Fruit fly (Drosophila melanogaster): ENCODE results near the gene Sox21b.
A peak's percentile ranks its signal among the peaks of the same experiment; 100 is the strongest.

DNA sequence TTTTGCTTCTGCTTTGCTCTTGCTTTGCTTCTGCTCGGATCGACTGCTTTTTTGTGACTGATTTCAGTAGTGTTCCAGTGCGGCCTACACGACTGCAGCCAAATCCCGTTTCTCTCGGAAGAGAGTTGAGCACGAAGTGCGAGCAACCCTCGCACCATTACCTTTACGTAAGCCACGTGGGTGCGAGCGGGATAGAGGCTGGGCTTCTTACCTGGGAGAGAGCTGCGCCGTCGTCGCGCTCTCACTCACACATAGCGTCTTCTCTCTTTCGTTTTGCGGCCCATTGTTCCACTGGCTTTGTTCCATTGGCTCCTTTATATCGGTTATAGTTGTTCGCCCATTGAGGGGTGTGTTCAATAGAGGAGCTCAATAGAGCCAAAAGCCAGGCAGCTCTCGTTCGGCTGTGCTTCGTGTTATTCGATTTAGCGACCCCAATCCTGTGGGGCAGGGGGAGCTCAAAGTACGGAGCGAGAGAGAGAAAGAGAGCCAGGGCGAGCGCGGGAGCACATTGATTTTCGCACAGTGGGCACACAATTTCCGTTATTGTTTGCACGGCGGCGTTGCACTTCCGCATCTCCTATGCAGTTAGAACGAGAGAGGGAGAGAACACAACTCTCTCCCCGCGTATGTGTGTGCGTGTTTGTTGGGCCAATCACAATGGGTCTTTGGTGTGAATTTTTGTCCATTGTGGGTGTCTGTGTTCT is 46.5 kb upstream of the Sox21b start:
- TF ChIP-seq disco-r (GFP tag; optimal IDR thresholded peaks at IDR 0.05) (no peak), CG10321 (GFP tag; IDR thresholded peaks at IDR 0.05) (peak; percentile 97), ci (GFP tag; IDR thresholded peaks at IDR 0.05) (no peak; the same call in 2 of the 3 replicates), cwo (GFP tag; optimal IDR thresholded peaks at IDR 0.05) (no peak), dmrt11E (tag; optimal IDR thresholded peaks at IDR 0.05) (no peak), CG11723 (GFP tag; optimal IDR thresholded peaks at IDR 0.05) (no peak), CG17829 (tag; optimal IDR thresholded peaks at IDR 0.05) (peak; percentile 59), CG10366 (GFP tag; IDR thresholded peaks at IDR 0.05) (no peak), CG31441 (GFP tag; IDR thresholded peaks at IDR 0.05) (no peak), NK7.1 (GFP tag; optimal IDR thresholded peaks at IDR 0.05) (no peak)
